Fruit fly (Drosophila melanogaster) whole organism, embryonic: ENCODE data around the gene Atg5.

Experiments used
- CG10147 ChIP-seq: fragments of 200-800 bp; sonication (Bioruptor generic); optimal IDR thresholded peaks from 2 replicates; lab custom pipeline; 2019; ENCODE audit warnings: missing biosample characterization, mild to moderate bottlenecking, missing genetic modification characterization, moderate library complexity
- CG10654 ChIP-seq: fragments of 200-800 bp; sonication (Bioruptor generic); optimal IDR thresholded peaks from 2 replicates; lab custom pipeline; 2016; ENCODE audit warnings: missing biosample characterization, missing genetic modification characterization
- CG11695 ChIP-seq: fragments of 200-800 bp; sonication (Bioruptor generic); IDR thresholded peaks from 3 replicates; pipeline ENCODE4 v1.3.6; 2022; ENCODE audit warnings: missing biosample characterization, missing genetic modification characterization
- CG12769 ChIP-seq: fragments of 200-800 bp; sonication (Bioruptor generic); optimal IDR thresholded peaks from 2 replicates; lab custom pipeline; 2019; ENCODE audit warnings: missing biosample characterization, mild to moderate bottlenecking, missing genetic modification characterization, moderate library complexity
- CG13424 ChIP-seq: fragments of 200-800 bp; sonication (Bioruptor generic); optimal IDR thresholded peaks from 2 replicates; lab custom pipeline; 2019; ENCODE audit warnings: missing biosample characterization, mild to moderate bottlenecking, missing genetic modification characterization, moderate library complexity
- CG17802 ChIP-seq: fragments of 200-800 bp; sonication (Bioruptor generic); optimal IDR thresholded peaks from 2 replicates; lab custom pipeline; 2018; ENCODE audit warnings: missing biosample characterization, mild to moderate bottlenecking, missing genetic modification characterization, moderate library complexity
- CG2678 ChIP-seq: fragments of 200-800 bp; sonication (Bioruptor generic); optimal IDR thresholded peaks from 3 replicates; lab custom pipeline; 2019; ENCODE audit warnings: missing biosample characterization, mild to moderate bottlenecking, missing genetic modification characterization, moderate library complexity
- CG2712 ChIP-seq: fragments of 200-800 bp; optimal IDR thresholded peaks from 3 replicates; lab custom pipeline; 2019; ENCODE audit warnings: missing biosample characterization, mild to moderate bottlenecking, missing genetic modification characterization, moderate library complexity
- CG31441 ChIP-seq: fragments of 200-800 bp; sonication (Bioruptor generic); IDR thresholded peaks from 2 replicates; pipeline ENCODE4 v1.3.6; 2022; ENCODE audit warnings: missing biosample characterization, missing genetic modification characterization
- CG3995 ChIP-seq: fragments of 200-800 bp; sonication (Bioruptor generic); optimal IDR thresholded peaks from 3 replicates; lab custom pipeline; 2016; ENCODE audit warnings: missing biosample characterization, missing genetic modification characterization
- CG5245 ChIP-seq: fragments of 200-800 bp; sonication (Bioruptor generic); optimal IDR thresholded peaks from 3 replicates; lab custom pipeline; 2016; ENCODE audit warnings: missing biosample characterization, missing genetic modification characterization
- CG7839 ChIP-seq: fragments of 200-800 bp; sonication (Bioruptor generic); optimal IDR thresholded peaks from 3 replicates; lab custom pipeline; 2018; ENCODE audit warnings: missing biosample characterization, mild to moderate bottlenecking, missing genetic modification characterization, moderate library complexity
- CoRest ChIP-seq: fragments of 200-800 bp; sonication (Bioruptor generic); optimal IDR thresholded peaks from 3 replicates; lab custom pipeline; 2018; ENCODE audit warnings: missing biosample characterization, mild to moderate bottlenecking, missing genetic modification characterization, moderate library complexity
- Dbx ChIP-seq: fragments of 200-800 bp; sonication (Bioruptor generic); IDR thresholded peaks from 3 replicates; pipeline ENCODE4 v1.3.6; 2022; ENCODE audit warnings: missing biosample characterization, missing genetic modification characterization
- Dip2 ChIP-seq: fragments of 200-800 bp; sonication (Bioruptor generic); IDR thresholded peaks from 2 replicates; pipeline ENCODE4 v1.3.6; 2022; ENCODE audit warnings: missing biosample characterization, missing genetic modification characterization
- Doc2 ChIP-seq: fragments of 200-800 bp; sonication (Bioruptor generic); IDR thresholded peaks from 2 replicates; pipeline ENCODE4 v1.3.6; 2022; ENCODE audit warnings: missing biosample characterization, missing genetic modification characterization
- Dp ChIP-seq: fragments of 200-800 bp; sonication (Bioruptor generic); optimal IDR thresholded peaks from 2 replicates; lab custom pipeline; 2018; ENCODE audit warnings: missing biosample characterization, mild to moderate bottlenecking, missing genetic modification characterization, moderate library complexity
- Hr51 ChIP-seq, 2 experiments: fragments of 200-800 bp; sonication (Bioruptor generic); optimal IDR thresholded peaks; 2 replicates in 1 of 2; 3 replicates in 1 of 2; lab custom pipeline; 2016 to 2018; ENCODE audit warnings: missing biosample characterization in 2 of 2, missing genetic modification characterization in 2 of 2, mild to moderate bottlenecking in 1 of 2, moderate library complexity in 1 of 2
- Lhr ChIP-seq: fragments of 200-800 bp; sonication (Bioruptor generic); optimal IDR thresholded peaks from 3 replicates; lab custom pipeline; 2017; ENCODE audit warnings: mild to moderate bottlenecking, missing biosample characterization, missing genetic modification reagents, missing genetic modification characterization
- ara ChIP-seq: fragments of 200-800 bp; sonication (Bioruptor generic); IDR thresholded peaks from 2 replicates; pipeline ENCODE4 v1.3.6; 2022; ENCODE audit warnings: missing biosample characterization, missing genetic modification characterization
- esg ChIP-seq: fragments of 200-800 bp; sonication (Bioruptor generic); conservative IDR thresholded peaks from 2 replicates; pipeline ENCODE4 v1.3.6; 2022; ENCODE audit warnings: missing biosample characterization, missing genetic modification characterization
- grau ChIP-seq: fragments of 200-800 bp; optimal IDR thresholded peaks from 3 replicates; lab custom pipeline; 2019; ENCODE audit warnings: missing biosample characterization, mild to moderate bottlenecking, missing genetic modification characterization, moderate library complexity
- gsb ChIP-seq: fragments of 200-800 bp; sonication (Bioruptor generic); IDR thresholded peaks from 2 replicates; pipeline ENCODE4 v1.3.6; 2022; ENCODE audit warnings: missing biosample characterization, missing genetic modification characterization
- lab ChIP-seq: fragments of 200-800 bp; sonication (Bioruptor generic); optimal IDR thresholded peaks from 3 replicates; lab custom pipeline; 2017; ENCODE audit warnings: missing biosample characterization, missing genetic modification characterization, mild to moderate bottlenecking, moderate library complexity, missing genetic modification reagents
- nau ChIP-seq: fragments of 200-800 bp; sonication (Bioruptor generic); optimal IDR thresholded peaks from 3 replicates; lab custom pipeline; 2017; ENCODE audit warnings: missing biosample characterization, mild to moderate bottlenecking, missing genetic modification characterization, missing genetic modification reagents
- sens ChIP-seq: fragments of 200-800 bp; sonication (Bioruptor generic); peaks from one replicate; lab custom pipeline; 2016; ENCODE audit warnings: missing biosample characterization, missing genetic modification characterization
- toy ChIP-seq: fragments of 200-800 bp; sonication (Bioruptor generic); IDR thresholded peaks from 2 replicates; pipeline ENCODE4 v1.3.6; 2022; ENCODE audit warnings: missing biosample characterization, missing genetic modification characterization
- ttk ChIP-seq: fragments of 200-800 bp; sonication (Bioruptor generic); IDR thresholded peaks from 2 replicates; pipeline ENCODE4 v2.1.2; 2022; ENCODE audit warnings: missing biosample characterization, missing genetic modification characterization
- unpg ChIP-seq: fragments of 200-800 bp; sonication (Bioruptor generic); optimal IDR thresholded peaks from 3 replicates; lab custom pipeline; 2018; ENCODE audit warnings: missing biosample characterization, mild to moderate bottlenecking, missing genetic modification characterization, moderate library complexity
- zf30C ChIP-seq: fragments of 200-800 bp; sonication (Bioruptor generic); optimal IDR thresholded peaks from 3 replicates; lab custom pipeline; 2018; ENCODE audit warnings: missing biosample characterization, mild to moderate bottlenecking, missing genetic modification characterization

The Atg5 gene

DNA sequence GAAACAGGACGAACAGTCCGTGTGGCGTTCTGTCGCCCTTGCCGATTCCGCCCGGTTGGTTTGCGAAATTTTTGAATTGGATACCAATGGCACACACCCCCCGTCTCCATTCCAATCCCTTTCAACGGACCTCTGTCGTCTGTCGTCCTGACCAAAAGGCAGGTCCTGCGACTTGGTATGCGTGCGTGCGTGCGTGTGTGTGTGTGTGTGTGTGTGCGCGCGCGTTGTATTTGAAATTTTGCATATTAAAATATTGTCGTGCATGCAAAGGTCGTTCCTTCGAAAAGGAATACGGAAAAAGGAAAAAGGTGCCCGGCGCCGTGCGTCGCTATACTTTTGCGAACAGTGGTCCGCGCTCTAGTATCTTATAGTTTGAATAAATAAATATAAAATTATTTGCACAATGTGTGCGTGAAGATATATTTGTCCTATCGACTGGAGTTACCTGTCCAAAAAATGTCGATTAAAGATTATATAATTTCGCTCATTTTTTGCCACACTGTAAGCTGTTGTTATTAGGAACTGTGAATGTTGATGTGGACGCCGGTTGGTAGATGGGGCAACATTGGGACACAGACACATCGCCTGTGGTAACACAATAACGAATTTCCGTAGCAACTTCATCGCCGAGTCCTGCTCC is 52.1 kb downstream of the Atg5 start (continued):
- TF ChIP-seq Lhr (GFP tag; lab: Kevin White, UChicago) (no peak), grau (tag; lab: Kevin White, UChicago) (peak; percentile 21), lab (GFP tag; lab: Kevin White, UChicago) (peak; percentile 37), CG2712 (tag; lab: Kevin White, UChicago) (peak; percentile 24), Dbx (GFP tag; lab: Robert Waterston, UW) (0 out of 3 replicates have a peak, but pooled peaks have one; percentile 19), CG11695 (GFP tag; lab: Robert Waterston, UW) (no peak), CG10147 (GFP tag; lab: Kevin White, UChicago) (no peak), CG13424 (tag; lab: Kevin White, UChicago) (peak; percentile 18), CG3995 (GFP tag; lab: Kevin White, UChicago) (no peak), zf30C (GFP tag; lab: Kevin White, UChicago) (no peak), Hr51 (GFP tag; optimal IDR thresholded peaks at IDR 0.05; lab: Kevin White, UChicago) (peak in 1 of 2 experiments; percentile 7), CG31441 (GFP tag; lab: Robert Waterston, UW) (0 out of 2 replicates have a peak, but pooled peaks have one; percentile 10), Dip2 (GFP tag; lab: Robert Waterston, UW) (no peak), ttk (GFP tag; lab: Robert Waterston, UW) (0 out of 2 replicates have a peak, but pooled peaks have one; percentile 21), CG2678 (peak; percentile 34), CG7839 (peak; percentile 33), CG12769 (tag; lab: Kevin White, UChicago) (no peak), CG5245 (GFP tag; lab: Kevin White, UChicago) (no peak), ara (GFP tag; lab: Robert Waterston, UW) (peak; percentile 18; the same call in 1 of the 2 replicates)

DNA sequence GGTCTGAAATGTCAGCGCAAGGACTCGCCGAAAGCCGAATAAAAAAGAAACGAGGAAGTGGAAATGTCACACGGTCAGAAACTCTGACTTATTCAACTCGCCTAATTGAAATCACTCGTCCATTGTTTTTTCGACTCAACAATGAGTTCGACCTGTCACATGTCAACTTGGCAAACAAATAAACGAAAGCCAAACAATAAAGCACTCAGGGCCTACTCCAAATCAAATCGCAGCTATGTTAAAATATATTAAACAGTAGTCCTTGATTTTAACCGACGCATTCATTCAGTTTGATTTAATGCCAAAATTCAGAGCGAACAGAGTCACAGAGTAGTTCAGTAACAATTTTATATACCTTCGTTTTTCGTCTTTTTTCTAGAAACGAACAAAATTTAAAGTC is 57.0 kb downstream of the Atg5 start, which contains the start of gene CG1958:
TSS of gene CG1958 (plus strand) at position 301 of the 400 bp plus-strand sequence.
- TF ChIP-seq sens (GFP tag; lab: Kevin White, UChicago) (no peak), esg (GFP tag; lab: Robert Waterston, UW) (no peak), unpg (GFP tag; lab: Kevin White, UChicago) (no peak), gsb (GFP tag; lab: Robert Waterston, UW) (no peak), toy (GFP tag; lab: Robert Waterston, UW) (no peak), Doc2 (GFP tag; lab: Robert Waterston, UW) (no peak), CG10654 (GFP tag; lab: Kevin White, UChicago) (no peak), CG17802 (tag; lab: Kevin White, UChicago) (no peak), CoRest (tag; lab: Kevin White, UChicago) (no peak), Dp (GFP tag; lab: Kevin White, UChicago) (no peak), nau (GFP tag; lab: Kevin White, UChicago) (no peak), Dip2 (GFP tag; lab: Robert Waterston, UW) (no peak)
